Worm (Caenorhabditis elegans) whole organism, L4/young adult: ENCODE data around the gene chtb-3.

ENCODE experiments used
- W03F9.2 ChIP-seq: fragments of 150-350 bp; optimal IDR thresholded peaks from 2 replicates; lab custom pipeline; 2014; ENCODE audit warnings: missing biosample characterization, missing genetic modification characterization
- dao-5 ChIP-seq: sonication (generic microtip); optimal IDR thresholded peaks from 2 replicates; lab custom pipeline; 2016; ENCODE audit warnings: missing genotype, missing genetic modification characterization, moderate library complexity, missing compliant biosample characterization
- him-1 ChIP-seq: sonication (generic microtip); optimal IDR thresholded peaks from 2 replicates; lab custom pipeline; 2016; ENCODE audit warnings: missing genotype, missing genetic modification reagents, missing genetic modification characterization, missing compliant biosample characterization

ce11 chrX:6328860-6329259 is 9.4 kb upstream of the chtb-3 start, which contains the start of gene col-169:
- TF ChIP-seq dao-5 (no peak), W03F9.2 (no peak), him-1 (tag; lab: Kevin White, UChicago) (no peak)
